Fruit fly (Drosophila melanogaster) whole organism, adult: ENCODE data around the gene pHCl-2.

Experiments used
- CG11617 ChIP-seq: fragments of 200-800 bp; sonication (Bioruptor generic); optimal IDR thresholded peaks from 2 replicates; lab custom pipeline; 2017; ENCODE audit warnings: mild to moderate bottlenecking, missing biosample characterization, missing genetic modification reagents, missing genetic modification characterization
- CG12768 ChIP-seq: fragments of 200-800 bp; sonication (Bioruptor generic); optimal IDR thresholded peaks from 2 replicates; lab custom pipeline; 2017; ENCODE audit warnings: missing biosample characterization, missing genetic modification characterization, mild to moderate bottlenecking, moderate library complexity, missing genetic modification reagents
- CG14711 ChIP-seq: fragments of 200-800 bp; sonication (Bioruptor generic); optimal IDR thresholded peaks from 2 replicates; lab custom pipeline; 2018; ENCODE audit warnings: missing biosample characterization, mild to moderate bottlenecking, missing genetic modification characterization, moderate library complexity
- CG1620 ChIP-seq: fragments of 200-800 bp; sonication (Bioruptor generic); optimal IDR thresholded peaks from 2 replicates; lab custom pipeline; 2016; ENCODE audit warnings: missing biosample characterization, missing genetic modification characterization
- CG33017 ChIP-seq: fragments of 200-800 bp; sonication (Bioruptor generic); optimal IDR thresholded peaks from 2 replicates; lab custom pipeline; 2018; ENCODE audit warnings: missing biosample characterization, mild to moderate bottlenecking, missing genetic modification characterization, moderate library complexity
- CG5204 ChIP-seq: fragments of 200-800 bp; sonication (Bioruptor generic); optimal IDR thresholded peaks from 2 replicates; lab custom pipeline; 2016; ENCODE audit warnings: missing biosample characterization, missing genetic modification characterization
- CG7045 ChIP-seq: fragments of 200-800 bp; sonication (Bioruptor generic); optimal IDR thresholded peaks from 2 replicates; lab custom pipeline; 2017; ENCODE audit warnings: missing biosample characterization, mild to moderate bottlenecking, missing genetic modification characterization
- CG7101 ChIP-seq: fragments of 200-800 bp; sonication (Bioruptor generic); optimal IDR thresholded peaks from 2 replicates; lab custom pipeline; 2018; ENCODE audit warnings: missing biosample characterization, mild to moderate bottlenecking, missing genetic modification characterization, moderate library complexity
- Clk ChIP-seq: fragments of 200-800 bp; sonication (Bioruptor generic); optimal IDR thresholded peaks from 2 replicates; lab custom pipeline; 2017; ENCODE audit warnings: missing biosample characterization, missing genetic modification characterization
- Crg-1 ChIP-seq: fragments of 200-800 bp; sonication (Bioruptor generic); optimal IDR thresholded peaks from 2 replicates; lab custom pipeline; 2016; ENCODE audit warnings: missing biosample characterization, missing genetic modification characterization
- Hr96 ChIP-seq: fragments of 200-800 bp; sonication (Bioruptor generic); optimal IDR thresholded peaks from 2 replicates; lab custom pipeline; 2016; ENCODE audit warnings: missing biosample characterization, missing genetic modification characterization
- Mnt ChIP-seq: fragments of 200-800 bp; sonication (Bioruptor generic); optimal IDR thresholded peaks from 2 replicates; lab custom pipeline; 2016; ENCODE audit warnings: missing biosample characterization, mild to moderate bottlenecking, missing genetic modification characterization
- bab1 ChIP-seq: fragments of 200-800 bp; sonication (Bioruptor generic); optimal IDR thresholded peaks from 3 replicates; lab custom pipeline; 2019; ENCODE audit warnings: missing biosample characterization, mild to moderate bottlenecking, missing genetic modification characterization, moderate library complexity
- cic ChIP-seq: fragments of 200-800 bp; sonication (Bioruptor generic); optimal IDR thresholded peaks from 2 replicates; lab custom pipeline; 2017; ENCODE audit warnings: missing biosample characterization, mild to moderate bottlenecking, missing genetic modification characterization, moderate library complexity
- cnc ChIP-seq, 2 experiments: fragments of >200 bp; optimal IDR thresholded peaks; 2 replicates each; lab custom pipeline; 2017
- kay ChIP-seq: fragments of 200-800 bp; sonication (Bioruptor generic); peaks from one replicate; lab custom pipeline; 2016; ENCODE audit warnings: missing biosample characterization, missing genetic modification characterization, borderline replicate concordance
- ovo ChIP-seq: fragments of 200-800 bp; sonication (Bioruptor generic); optimal IDR thresholded peaks from 2 replicates; lab custom pipeline; 2016; ENCODE audit warnings: missing biosample characterization, missing genetic modification characterization
- pad ChIP-seq: fragments of 200-800 bp; sonication (Bioruptor generic); optimal IDR thresholded peaks from 3 replicates; lab custom pipeline; 2017; ENCODE audit warnings: missing biosample characterization, missing genetic modification characterization, mild to moderate bottlenecking, moderate library complexity, missing genetic modification reagents
- tj ChIP-seq: fragments of 200-800 bp; sonication (Bioruptor generic); optimal IDR thresholded peaks from 3 replicates; lab custom pipeline; 2017; ENCODE audit warnings: missing biosample characterization, mild to moderate bottlenecking, missing genetic modification characterization, moderate library complexity
- toe ChIP-seq: fragments of 200-800 bp; sonication (Bioruptor generic); optimal IDR thresholded peaks from 2 replicates; lab custom pipeline; 2016; ENCODE audit warnings: missing biosample characterization, missing genetic modification characterization

The pHCl-2 gene

DNA sequence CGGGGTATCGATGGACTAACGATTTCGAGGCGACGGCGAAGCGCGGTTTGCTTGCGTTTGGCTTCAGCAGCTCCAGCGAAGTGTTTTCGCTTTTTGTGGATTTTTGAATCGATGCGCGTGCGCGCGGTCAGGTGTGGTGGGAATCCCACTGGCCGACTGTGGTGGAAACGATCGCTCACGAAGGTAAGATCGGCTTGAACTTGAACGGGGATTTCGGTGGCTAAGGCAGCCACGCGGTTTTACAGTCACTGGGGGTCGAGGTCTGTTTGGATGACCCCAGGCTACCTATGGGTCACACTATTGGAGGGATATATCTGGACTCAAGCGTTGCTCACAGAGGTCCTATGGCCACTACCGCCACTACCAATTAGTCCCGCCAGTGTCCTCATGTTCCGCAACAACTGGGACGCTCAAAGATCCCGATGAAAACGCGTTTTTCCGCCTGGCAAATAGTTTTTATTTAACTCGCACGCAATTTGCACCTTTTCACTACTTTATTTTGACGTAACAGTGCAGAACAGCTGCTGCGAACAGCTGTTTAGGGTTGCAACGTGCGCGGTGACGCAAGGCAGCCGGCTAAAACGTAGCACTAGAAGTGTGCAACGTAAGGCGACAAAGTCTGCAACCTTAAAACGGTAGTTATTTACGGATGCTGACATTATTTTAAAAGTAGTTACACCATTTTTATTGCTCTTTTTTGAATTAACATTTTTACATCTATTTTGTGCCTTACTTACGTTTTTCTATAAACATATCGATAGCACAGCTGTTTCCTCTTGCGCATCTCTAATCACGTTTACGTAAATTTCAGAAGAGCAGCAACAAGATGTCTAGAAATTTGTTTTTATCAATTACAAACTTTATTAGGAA lies 52.9 kb downstream of the pHCl-2 start, which contains the start of the genes qless and mRpL32:
qless (minus strand) TSS at position 516 of the 870 bp plus-strand sequence.
mRpL32 (plus strand) TSS at position 780 of the 870 bp plus-strand sequence.
- TF ChIP-seq Hr96 (GFP tag; lab: Kevin White, UChicago) = peak; percentile 48
- peak; percentile 10 for TF ChIP-seq pad (GFP tag; lab: Kevin White, UChicago)
- peak; percentile 68 for TF ChIP-seq toe (GFP tag; lab: Kevin White, UChicago)
- TF ChIP-seq cnc (optimal IDR thresholded peaks at IDR 0.05; lab: Kevin White, UChicago) = no peak
- TF ChIP-seq cic (GFP tag; lab: Kevin White, UChicago) = no peak
- peak; percentile 82 for TF ChIP-seq Mnt (GFP tag; lab: Kevin White, UChicago)
- TF ChIP-seq CG33017 (tag; lab: Kevin White, UChicago) = peak; percentile 18
- peak; percentile 57 for TF ChIP-seq CG7101
- no peak for TF ChIP-seq CG1620 (GFP tag; lab: Kevin White, UChicago)
- TF ChIP-seq Crg-1 = peak; percentile 32
- TF ChIP-seq CG11617 = peak; percentile 37
- TF ChIP-seq Clk = peak; percentile 43
- TF ChIP-seq CG12768 (GFP tag; lab: Kevin White, UChicago) = peak; percentile 18
- peak; percentile 64 for TF ChIP-seq CG7045 (GFP tag; lab: Kevin White, UChicago)
- peak; percentile 14 for TF ChIP-seq ovo (GFP tag; lab: Kevin White, UChicago)
- peak; percentile 97 for TF ChIP-seq CG14711 (tag; lab: Kevin White, UChicago)
- TF ChIP-seq CG5204 (GFP tag; lab: Kevin White, UChicago) = peak; percentile 47
- TF ChIP-seq kay (GFP tag; lab: Kevin White, UChicago) = no peak
- peak; percentile 74 for TF ChIP-seq bab1 (GFP tag; lab: Kevin White, UChicago)
- peak; percentile 27 for TF ChIP-seq tj (GFP tag; lab: Kevin White, UChicago)

DNA sequence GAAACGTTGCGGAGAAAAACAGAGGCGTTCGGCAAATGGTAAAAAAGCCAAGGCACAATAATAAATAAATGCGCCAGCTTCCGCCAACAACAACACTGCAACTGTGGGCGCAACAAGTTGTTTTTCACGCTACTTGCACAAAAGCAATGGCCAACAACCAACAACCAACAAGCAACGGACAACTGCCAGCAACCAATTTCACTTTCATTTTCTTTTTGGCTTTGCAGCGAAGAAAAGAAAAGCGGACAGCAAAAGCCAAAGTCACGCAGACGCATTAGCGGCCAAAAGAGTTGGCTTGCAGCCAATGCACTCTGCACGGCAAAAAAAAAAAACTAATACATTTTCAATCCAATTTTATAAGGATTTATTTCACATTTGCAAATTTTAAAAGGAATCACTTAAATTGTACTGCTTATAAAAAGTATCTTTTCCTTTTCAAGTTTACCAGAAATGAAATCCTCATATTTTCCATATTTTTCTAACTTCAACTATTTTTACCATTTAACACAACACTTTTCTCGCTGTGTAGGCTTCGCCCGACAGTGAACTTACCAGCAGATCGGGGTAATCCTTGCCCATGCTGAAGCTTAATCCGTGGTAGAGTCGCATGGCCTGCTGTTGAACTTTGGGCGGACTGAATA lies 53.9 kb downstream of the pHCl-2 start:
- no peak for TF ChIP-seq CG5204 (GFP tag; lab: Kevin White, UChicago)
- TF ChIP-seq cnc (optimal IDR thresholded peaks at IDR 0.05; lab: Kevin White, UChicago) = no peak
- TF ChIP-seq CG7045 (GFP tag; lab: Kevin White, UChicago) = no peak
- TF ChIP-seq CG14711 (tag; lab: Kevin White, UChicago) = no peak
